Fruit fly (Drosophila melanogaster): ENCODE data around the gene Mst57Dc.

Gene Mst57Dc

dm6 chr3R:25855594-25856305 lies 26.3 kb upstream of the Mst57Dc start, which contains the start of gene CG5890 (continued):
- TF ChIP-seq Hey (tag; optimal IDR thresholded peaks at IDR 0.05) (no peak), E2f2 (GFP tag; IDR thresholded peaks at IDR 0.05) (no peak), Sry-δ (GFP tag; optimal IDR thresholded peaks at IDR 0.05) (no peak), HLH54F (GFP tag; optimal IDR thresholded peaks at IDR 0.05) (no peak), CG17186 (GFP tag; optimal IDR thresholded peaks at IDR 0.05) (no peak), kni (GFP tag; optimal IDR thresholded peaks at IDR 0.05) (no peak), Dll (GFP tag; IDR thresholded peaks at IDR 0.05; ENCODE audit: partially characterized antibody) (no peak), CG8281 (tag; optimal IDR thresholded peaks at IDR 0.05) (no peak), CG11398 (GFP tag; optimal IDR thresholded peaks at IDR 0.05) (no peak), Camta (GFP tag; optimal IDR thresholded peaks at IDR 0.05) (no peak), dmrt11E (tag; optimal IDR thresholded peaks at IDR 0.05) (no peak), sqz (GFP tag; optimal IDR thresholded peaks at IDR 0.05) (no peak), CG12744 (GFP tag; optimal IDR thresholded peaks at IDR 0.05) (no peak), CG7963 (GFP tag; IDR thresholded peaks at IDR 0.05; ENCODE audit: partially characterized antibody) (no peak), Ptx1 (GFP tag; IDR thresholded peaks at IDR 0.05) (no peak), ttk (GFP tag; IDR thresholded peaks at IDR 0.05) (no peak), vnd (GFP tag; IDR thresholded peaks at IDR 0.05; ENCODE audit: partially characterized antibody) (no peak), CG10565 (GFP tag; optimal IDR thresholded peaks at IDR 0.05) (no peak), CG9817 (tag; optimal IDR thresholded peaks at IDR 0.05) (peak; percentile 8), lab (GFP tag; optimal IDR thresholded peaks at IDR 0.05) (peak; percentile 64), CG6683 (GFP tag; optimal IDR thresholded peaks at IDR 0.05) (no peak), CG5953 (GFP tag; IDR thresholded peaks at IDR 0.05) (no peak), eve (GFP tag; optimal IDR thresholded peaks at IDR 0.05) (no peak), CG31224 (GFP tag; IDR thresholded peaks at IDR 0.05) (no peak), CoRest (tag; optimal IDR thresholded peaks at IDR 0.05) (peak; percentile 27), CG7987 (GFP tag; optimal IDR thresholded peaks at IDR 0.05) (no peak), ham (GFP tag; IDR thresholded peaks at IDR 0.05) (no peak), az2 (GFP tag; optimal IDR thresholded peaks at IDR 0.05) (no peak), CG1024 (GFP tag; IDR thresholded peaks at IDR 0.05) (no peak), sisA (GFP tag; IDR thresholded peaks at IDR 0.05) (no peak), gcm (GFP tag; optimal IDR thresholded peaks at IDR 0.05) (no peak), unc-4 (GFP tag; IDR thresholded peaks at IDR 0.05; ENCODE audit: partially characterized antibody) (no peak), CG6654 (GFP tag; optimal IDR thresholded peaks at IDR 0.05) (no peak), Antp (GFP tag; optimal IDR thresholded peaks at IDR 0.05) (no peak), Hr51 (GFP tag; optimal IDR thresholded peaks at IDR 0.05) (peak in 1 of 2 experiments; percentile 44), CG17568 (GFP tag; optimal IDR thresholded peaks at IDR 0.05) (no peak), dpn (GFP tag; optimal IDR thresholded peaks at IDR 0.05) (no peak), amos (GFP tag; IDR thresholded peaks at IDR 0.05; ENCODE audit: partially characterized antibody) (no peak; the same call in 1 of the 2 replicates), fd3F (GFP tag; optimal IDR thresholded peaks at IDR 0.05) (no peak), CG7556 (GFP tag; optimal IDR thresholded peaks at IDR 0.05) (peak; percentile 50), fd96Cb (tag; optimal IDR thresholded peaks at IDR 0.05) (no peak), CG17912 (GFP tag; optimal IDR thresholded peaks at IDR 0.05) (no peak), cas (GFP tag; IDR thresholded peaks at IDR 0.05) (no peak), tap (tag; optimal IDR thresholded peaks at IDR 0.05) (no peak), Asciz (GFP tag; optimal IDR thresholded peaks at IDR 0.05) (no peak), MESR4 (GFP tag; optimal IDR thresholded peaks at IDR 0.05) (no peak), pita (GFP tag; optimal IDR thresholded peaks at IDR 0.05) (no peak), ssp (GFP tag; IDR thresholded peaks at IDR 0.05) (no peak), Jarid2 (GFP tag; optimal IDR thresholded peaks at IDR 0.05) (no peak)

All from whole organism, embryonic.